Worm (Caenorhabditis elegans) whole organism, L4 larva: ENCODE measurements around the gene B0547.2.

Experiments used
- F44E2.7 ChIP-seq: fragments of 200-800 bp; sonication (Bioruptor generic); IDR thresholded peaks from 2 replicates; pipeline ENCODE4 v2.1.2; 2022; ENCODE audit warnings: missing genetic modification characterization, missing compliant biosample characterization
- F49E8.2 ChIP-seq: sonication (generic microtip); optimal IDR thresholded peaks from 2 replicates; lab custom pipeline; 2016; ENCODE audit warnings: missing compliant biosample characterization, mild to moderate bottlenecking, missing genetic modification characterization, borderline replicate concordance
- R02D3.7 ChIP-seq: fragments of 150-350 bp; sonication (generic microtip); optimal IDR thresholded peaks from 3 replicates; lab custom pipeline; 2014; ENCODE audit warnings: missing biosample characterization, missing genetic modification characterization
- Y75B8A.6 ChIP-seq: fragments of 200-800 bp; sonication (Bioruptor generic); IDR thresholded peaks from 2 replicates; pipeline ENCODE4 v1.3.6; 2022; ENCODE audit warnings: missing genetic modification reagents, missing genetic modification characterization, missing compliant biosample characterization
- ZK337.2 ChIP-seq: fragments of 200-800 bp; sonication (Bioruptor generic); IDR thresholded peaks from 2 replicates; pipeline ENCODE4 v1.3.6; 2022; ENCODE audit warnings: missing genetic modification reagents, missing genetic modification characterization, missing compliant biosample characterization
- aha-1 ChIP-seq: fragments of 150-350 bp; peaks from one replicate; lab custom pipeline; 2014; ENCODE audit warnings: missing biosample characterization, missing genetic modification characterization
- aly-2 ChIP-seq: sonication (generic microtip); optimal IDR thresholded peaks from 2 replicates; lab custom pipeline; 2018; ENCODE audit warnings: missing biosample characterization, missing genetic modification characterization
- ama-1 ChIP-seq: fragments of 150-350 bp; optimal IDR thresholded peaks from 2 replicates; lab custom pipeline; 2014; ENCODE audit warnings: inconsistent platforms, mixed read lengths
- ceh-82 ChIP-seq: sonication (generic microtip); optimal IDR thresholded peaks from 2 replicates; lab custom pipeline; 2017; ENCODE audit warnings: missing biosample characterization, missing genetic modification characterization
- ces-1 ChIP-seq: fragments of 150-350 bp; sonication (generic microtip); optimal IDR thresholded peaks from 4 replicates; lab custom pipeline; 2014; ENCODE audit warnings: missing biosample characterization, missing genetic modification reagents, missing genetic modification characterization
- ctbp-1 ChIP-seq: fragments of 200-800 bp; sonication (Bioruptor generic); IDR thresholded peaks from 2 replicates; pipeline ENCODE4 v1.3.6; 2022; ENCODE audit warnings: missing genetic modification reagents, missing genetic modification characterization, missing compliant biosample characterization
- daf-12 ChIP-seq: fragments of 150-350 bp; optimal IDR thresholded peaks from 2 replicates; lab custom pipeline; 2014; ENCODE audit warnings: missing biosample characterization, missing genetic modification reagents, missing genetic modification characterization
- daf-16 ChIP-seq, 3 experiments: sonication (generic microtip); optimal IDR thresholded peaks; 2 replicates each; lab custom pipeline; 2016 to 2017; ENCODE audit warnings: missing genetic modification characterization in 3 of 3, missing genetic modification reagents in 3 of 3, mild to moderate bottlenecking in 2 of 3, missing compliant biosample characterization in 2 of 3, missing biosample characterization in 1 of 3, moderate library complexity in 1 of 3
- daf-19 ChIP-seq: fragments of 200-800 bp; sonication (Bioruptor generic); conservative IDR thresholded peaks from 2 replicates; pipeline ENCODE4 v1.3.6; 2022; ENCODE audit warnings: missing genetic modification characterization, missing compliant biosample characterization
- dmd-6 ChIP-seq: fragments of 200-800 bp; sonication (Bioruptor generic); IDR thresholded peaks from 2 replicates; pipeline ENCODE4 v1.3.6; 2022; ENCODE audit warnings: missing genetic modification reagents, missing genetic modification characterization, missing compliant biosample characterization
- dpl-1 ChIP-seq: fragments of 150-350 bp; optimal IDR thresholded peaks from 2 replicates; lab custom pipeline; 2014; ENCODE audit warnings: missing biosample characterization, missing genetic modification reagents, missing genetic modification characterization
- dve-1 ChIP-seq: sonication (generic microtip); optimal IDR thresholded peaks from 2 replicates; lab custom pipeline; 2017; ENCODE audit warnings: antibody characterized with exemption, mild to moderate bottlenecking, missing genetic modification characterization, missing compliant biosample characterization; ENCODE audit not compliant: insufficient read depth
- egl-43 ChIP-seq: fragments of 200-800 bp; sonication (Bioruptor generic); IDR thresholded peaks from 2 replicates; pipeline ENCODE4 v1.3.6; 2022; ENCODE audit warnings: missing genetic modification reagents, missing genetic modification characterization, missing compliant biosample characterization
- fkh-10 ChIP-seq: fragments of 150-350 bp; optimal IDR thresholded peaks from 2 replicates; lab custom pipeline; 2014; ENCODE audit warnings: missing biosample characterization, missing genetic modification reagents, missing genetic modification characterization
- fos-1 ChIP-seq: fragments of 150-350 bp; optimal IDR thresholded peaks from 2 replicates; lab custom pipeline; 2014; ENCODE audit warnings: missing biosample characterization, missing genetic modification characterization
- gei-8 ChIP-seq: fragments of 200-800 bp; sonication (Bioruptor generic); optimal IDR thresholded peaks from 2 replicates; lab custom pipeline; 2018; ENCODE audit warnings: mild to moderate bottlenecking, missing genetic modification characterization, missing compliant biosample characterization
- hlh-11 ChIP-seq: fragments of 200-800 bp; sonication (Bioruptor generic); optimal IDR thresholded peaks from 2 replicates; lab custom pipeline; 2018; ENCODE audit warnings: mild to moderate bottlenecking, missing genetic modification characterization, missing compliant biosample characterization
- hmg-1.1 ChIP-seq: fragments of 200-800 bp; sonication (Bioruptor generic); IDR thresholded peaks from 2 replicates; pipeline ENCODE4 v1.3.6; 2022; ENCODE audit warnings: missing genetic modification reagents, missing genetic modification characterization, missing compliant biosample characterization
- jun-1 ChIP-seq: fragments of 150-350 bp; optimal IDR thresholded peaks from 2 replicates; lab custom pipeline; 2014; ENCODE audit warnings: missing biosample characterization, missing genetic modification reagents, missing genetic modification characterization
- lim-7 ChIP-seq: fragments of 200-800 bp; sonication (Bioruptor generic); IDR thresholded peaks from 2 replicates; pipeline ENCODE4 v1.3.6; 2022; ENCODE audit warnings: missing genetic modification characterization, missing compliant biosample characterization
- lin-15B ChIP-seq: fragments of 150-350 bp; sonication (generic microtip); optimal IDR thresholded peaks from 3 replicates; lab custom pipeline; 2014; ENCODE audit warnings: missing biosample characterization, missing genetic modification characterization
- madf-5 ChIP-seq, 2 experiments: fragments of 200-800 bp; sonication (Bioruptor generic); IDR thresholded peaks; 2 replicates each; pipeline ENCODE4 v1.3.6; 2022; ENCODE audit warnings: missing compliant biosample characterization in 2 of 2, missing genetic modification characterization in 2 of 2
- mxl-2 ChIP-seq: fragments of 200-800 bp; sonication (Bioruptor generic); conservative IDR thresholded peaks from 2 replicates; pipeline ENCODE4 v1.3.6; 2022; ENCODE audit warnings: missing genetic modification reagents, missing genetic modification characterization, missing compliant biosample characterization
- mxl-3 ChIP-seq: fragments of 200-800 bp; sonication (Bioruptor generic); optimal IDR thresholded peaks from 2 replicates; lab custom pipeline; 2018; ENCODE audit warnings: mild to moderate bottlenecking, missing genetic modification characterization, missing compliant biosample characterization
- nhr-102 ChIP-seq: sonication (generic microtip); optimal IDR thresholded peaks from 2 replicates; lab custom pipeline; 2016; ENCODE audit warnings: mild to moderate bottlenecking, missing genetic modification characterization, moderate library complexity, missing compliant biosample characterization
- nhr-25 ChIP-seq: sonication (generic microtip); optimal IDR thresholded peaks from 2 replicates; lab custom pipeline; 2017; ENCODE audit warnings: missing genetic modification characterization, mild to moderate bottlenecking, missing compliant biosample characterization, antibody characterized with exemption, moderate library complexity, borderline replicate concordance; ENCODE audit not compliant: insufficient read depth
- nhr-28 ChIP-seq: fragments of 150-350 bp; optimal IDR thresholded peaks from 2 replicates; lab custom pipeline; 2014; ENCODE audit warnings: missing biosample characterization, missing genetic modification characterization
- nhr-42 ChIP-seq: fragments of 200-800 bp; sonication (Bioruptor generic); IDR thresholded peaks from 2 replicates; pipeline ENCODE4 v1.3.6; 2022; ENCODE audit warnings: missing genetic modification characterization, missing compliant biosample characterization
- nhr-48 ChIP-seq: sonication (generic microtip); optimal IDR thresholded peaks from 2 replicates; lab custom pipeline; 2016; ENCODE audit warnings: mild to moderate bottlenecking, missing genetic modification characterization, missing compliant biosample characterization
- nhr-76 ChIP-seq: fragments of 150-350 bp; optimal IDR thresholded peaks from 2 replicates; lab custom pipeline; 2014; ENCODE audit warnings: missing biosample characterization, missing genetic modification characterization
- php-3 ChIP-seq: fragments of 200-800 bp; sonication (Bioruptor generic); IDR thresholded peaks from 2 replicates; pipeline ENCODE4 v1.3.6; 2022; ENCODE audit warnings: missing genetic modification reagents, missing genetic modification characterization, missing compliant biosample characterization
- pqm-1 ChIP-seq: sonication (generic microtip); optimal IDR thresholded peaks from 2 replicates; lab custom pipeline; 2017; ENCODE audit warnings: missing biosample characterization, missing genetic modification characterization
- set-16 ChIP-seq: fragments of 200-800 bp; sonication (Bioruptor generic); IDR thresholded peaks from 2 replicates; pipeline ENCODE4 v1.3.6; 2022; ENCODE audit warnings: missing genetic modification reagents, missing genetic modification characterization, missing compliant biosample characterization
- snpc-1.2 ChIP-seq: fragments of 200-800 bp; sonication (Bioruptor generic); IDR thresholded peaks from 2 replicates; pipeline ENCODE4 v1.3.6; 2022; ENCODE audit warnings: missing genetic modification reagents, missing genetic modification characterization, missing compliant biosample characterization
- snpc-4 ChIP-seq: fragments of 150-350 bp; optimal IDR thresholded peaks from 2 replicates; lab custom pipeline; 2014; ENCODE audit warnings: missing biosample characterization, missing genetic modification characterization
- spr-1 ChIP-seq: sonication (generic microtip); optimal IDR thresholded peaks from 2 replicates; lab custom pipeline; 2016; ENCODE audit warnings: mild to moderate bottlenecking, missing genetic modification characterization, missing compliant biosample characterization
- spr-3 ChIP-seq: fragments of 200-800 bp; sonication (Bioruptor generic); optimal IDR thresholded peaks from 2 replicates; lab custom pipeline; 2018; ENCODE audit warnings: mild to moderate bottlenecking, missing genetic modification characterization, missing compliant biosample characterization
- unc-130 ChIP-seq: sonication (generic microtip); optimal IDR thresholded peaks from 2 replicates; lab custom pipeline; 2016; ENCODE audit warnings: missing genetic modification reagents, missing genetic modification characterization, missing compliant biosample characterization
- unc-39 ChIP-seq: sonication (generic microtip); optimal IDR thresholded peaks from 2 replicates; lab custom pipeline; 2017; ENCODE audit warnings: missing biosample characterization, missing genetic modification characterization
- vab-7 ChIP-seq: fragments of 200-800 bp; sonication (Bioruptor generic); IDR thresholded peaks from 2 replicates; pipeline ENCODE4 v1.3.6; 2022; ENCODE audit warnings: missing genetic modification reagents, missing genetic modification characterization, missing compliant biosample characterization
- zag-1 ChIP-seq: fragments of 150-350 bp; optimal IDR thresholded peaks from 2 replicates; lab custom pipeline; 2014; ENCODE audit warnings: missing biosample characterization, missing genetic modification characterization
- zfp-2 ChIP-seq: sonication (generic microtip); optimal IDR thresholded peaks from 2 replicates; lab custom pipeline; 2016; ENCODE audit warnings: mild to moderate bottlenecking, missing genetic modification characterization, missing compliant biosample characterization
- zfp-3 ChIP-seq: fragments of 200-800 bp; sonication (Bioruptor generic); conservative IDR thresholded peaks from 2 replicates; pipeline ENCODE4 v1.3.6; 2022; ENCODE audit warnings: missing genetic modification reagents, missing genetic modification characterization, missing compliant biosample characterization
- zip-11 ChIP-seq: fragments of 200-800 bp; sonication (Bioruptor generic); IDR thresholded peaks from 2 replicates; pipeline ENCODE4 v1.3.6; 2022; ENCODE audit warnings: missing genetic modification characterization, missing compliant biosample characterization
- zip-2 ChIP-seq: fragments of 150-350 bp; optimal IDR thresholded peaks from 2 replicates; lab custom pipeline; 2014; ENCODE audit warnings: missing biosample characterization, missing genetic modification characterization
- ztf-7 ChIP-seq: fragments of 150-350 bp; optimal IDR thresholded peaks from 2 replicates; lab custom pipeline; 2014; ENCODE audit warnings: missing biosample characterization, missing genetic modification characterization

The B0547.2 gene

DNA sequence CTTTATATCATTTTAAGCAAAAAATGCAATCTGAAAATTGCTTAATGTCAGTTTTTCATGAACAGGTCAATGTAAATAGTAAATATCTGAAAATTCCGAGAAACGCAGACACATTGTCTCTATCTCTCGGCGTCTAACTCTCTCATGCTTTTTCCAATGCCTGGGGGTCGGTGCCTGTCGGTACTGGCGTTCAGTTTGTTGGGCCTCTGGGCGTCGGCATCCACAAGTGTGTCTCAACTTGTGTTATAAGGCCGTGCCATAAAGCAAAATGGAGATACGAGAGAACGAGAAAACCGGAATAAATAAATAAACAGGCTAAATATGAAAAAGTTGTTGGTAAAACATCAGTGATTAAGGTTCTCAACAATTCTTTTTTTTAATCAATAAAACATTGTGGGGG, 21.4 kb downstream of the B0547.2 start (continued):
- no peak for TF ChIP-seq nhr-25 (tag; lab: Kevin White, UChicago)
- no peak for TF ChIP-seq nhr-42
- no peak for TF ChIP-seq unc-39 (tag; lab: Kevin White, UChicago)
- 0 out of 2 replicates have a peak, but pooled peaks have one; percentile 16 for TF ChIP-seq vab-7 (GFP tag; lab: Robert Waterston, UW)
- TF ChIP-seq snpc-1.2 (GFP tag; lab: Robert Waterston, UW), result no peak
- TF ChIP-seq snpc-4 (tag; lab: Kevin White, UChicago), result no peak
- no peak for TF ChIP-seq ces-1 (GFP tag; lab: Kevin White, UChicago)
- TF ChIP-seq Y75B8A.6 (GFP tag; lab: Robert Waterston, UW), result no peak
- no peak for TF ChIP-seq R02D3.7 (tag; lab: Kevin White, UChicago)
- no peak for TF ChIP-seq mxl-2 (GFP tag; lab: Robert Waterston, UW)
- no peak for TF ChIP-seq fos-1 (tag; lab: Kevin White, UChicago)
- peak; percentile 11 for TF ChIP-seq dpl-1
- no peak for TF ChIP-seq daf-19 (GFP tag; lab: Robert Waterston, UW)
- no peak for TF ChIP-seq jun-1 (tag; lab: Kevin White, UChicago)
- TF ChIP-seq daf-16 (GFP tag; optimal IDR thresholded peaks at IDR 0.05; lab: Kevin White, UChicago), result peak in 1 of 2 experiments; percentile 86
- TF ChIP-seq daf-16 (tag; optimal IDR thresholded peaks at IDR 0.05; lab: Kevin White, UChicago), result peak; percentile 88
- peak; percentile 40; the same call in 1 of the 2 replicates for TF ChIP-seq hmg-1.1 (GFP tag; lab: Robert Waterston, UW)
- no peak for TF ChIP-seq ZK337.2 (GFP tag; lab: Robert Waterston, UW)
- no peak for TF ChIP-seq zag-1
- no peak for TF ChIP-seq nhr-76
- no peak for TF ChIP-seq F44E2.7 (GFP tag; lab: Robert Waterston, UW)
- 0 out of 2 replicates have a peak, but pooled peaks have one; percentile 19 for TF ChIP-seq ctbp-1
- no peak for TF ChIP-seq ceh-82
- TF ChIP-seq fkh-10 (GFP tag; lab: Kevin White, UChicago), result no peak
- TF ChIP-seq spr-1 (tag; lab: Kevin White, UChicago), result no peak
- no peak for TF ChIP-seq nhr-48 (tag; lab: Kevin White, UChicago)
- no peak for TF ChIP-seq unc-130
- no peak for TF ChIP-seq nhr-102 (tag; lab: Kevin White, UChicago)
- 0 out of 2 replicates have a peak, but pooled peaks have one; percentile 54 for TF ChIP-seq php-3 (GFP tag; lab: Robert Waterston, UW)
- peak; percentile 50 for TF ChIP-seq nhr-28 (tag; lab: Kevin White, UChicago)
- TF ChIP-seq ama-1 (lab: Kevin White, UChicago), result no peak
- no peak for TF ChIP-seq daf-12 (tag; lab: Kevin White, UChicago)
- TF ChIP-seq egl-43 (GFP tag; lab: Robert Waterston, UW), result no peak
- TF ChIP-seq zfp-2, result no peak
- TF ChIP-seq dve-1 (tag; lab: Kevin White, UChicago), result peak; percentile 71
- 0 out of 2 replicates have a peak, but pooled peaks have one; percentile 18 for TF ChIP-seq dmd-6
- TF ChIP-seq mxl-3 (GFP tag; lab: Kevin White, UChicago), result peak; percentile 16
- TF ChIP-seq aha-1 (tag; lab: Kevin White, UChicago), result no peak
- no peak for TF ChIP-seq gei-8 (GFP tag; lab: Kevin White, UChicago)
- TF ChIP-seq set-16 (GFP tag; lab: Robert Waterston, UW), result no peak
- TF ChIP-seq zip-11 (GFP tag; lab: Robert Waterston, UW), result no peak
- no peak for TF ChIP-seq zip-2 (tag; lab: Kevin White, UChicago)
- peak; percentile 76 for TF ChIP-seq hlh-11
- TF ChIP-seq F49E8.2 (tag; lab: Kevin White, UChicago), result no peak
- TF ChIP-seq lin-15B, result no peak
- TF ChIP-seq ztf-7 (tag; lab: Kevin White, UChicago), result peak; percentile 42
- TF ChIP-seq madf-5 (GFP tag; IDR thresholded peaks at IDR 0.05; lab: Robert Waterston, UW), result 0 out of 4 replicates have a peak, but pooled peaks of 1 of the 2 experiments have one; percentile 16
- no peak for TF ChIP-seq zfp-3 (GFP tag; lab: Robert Waterston, UW)
- TF ChIP-seq pqm-1 (tag; lab: Kevin White, UChicago), result no peak
- no peak for TF ChIP-seq spr-3 (GFP tag; lab: Kevin White, UChicago)
- TF ChIP-seq aly-2 (tag; lab: Kevin White, UChicago), result no peak
- TF ChIP-seq lim-7 (GFP tag; lab: Robert Waterston, UW), result no peak
